Worm (Caenorhabditis elegans) whole organism, L1 larva: ENCODE measurements around the gene C05D12.7.
A peak's percentile ranks its signal among the peaks of the same experiment; 100 is the strongest.
"Not testable (repeated sequence)": the region's sequence is repeated elsewhere in the genome, so short reads cannot be mapped to it uniquely, and the experiment has no call there.

Experiments
- C04F5.9 ChIP-seq: sonication (generic microtip); optimal IDR thresholded peaks from 2 replicates; lab custom pipeline; 2016; ENCODE audit warnings: missing genetic modification characterization, missing compliant biosample characterization
- C34B4.2 ChIP-seq: sonication (generic microtip); optimal IDR thresholded peaks from 2 replicates; lab custom pipeline; 2017; ENCODE audit warnings: mild to moderate bottlenecking, missing genetic modification characterization, missing compliant biosample characterization
- F16B12.6 ChIP-seq: fragments of 150-350 bp; optimal IDR thresholded peaks from 2 replicates; lab custom pipeline; 2014; ENCODE audit warnings: missing biosample characterization, missing genetic modification characterization
- ama-1 ChIP-seq: fragments of 150-350 bp; optimal IDR thresholded peaks from 2 replicates; lab custom pipeline; 2014
- ceh-8 ChIP-seq: fragments of 200-800 bp; sonication (Bioruptor generic); optimal IDR thresholded peaks from 2 replicates; lab custom pipeline; 2018; ENCODE audit warnings: mild to moderate bottlenecking, missing genetic modification characterization, moderate library complexity, missing compliant biosample characterization
- ceh-82 ChIP-seq, 3 experiments: fragments of 150-350 bp in 1 of 3; sonication (generic microtip) in 2 of 3; optimal IDR thresholded peaks; 2 replicates each; lab custom pipeline; 2014 to 2017; ENCODE audit warnings: missing biosample characterization in 3 of 3, missing genetic modification characterization in 3 of 3
- ceh-88 ChIP-seq: fragments of 200-800 bp; sonication (Bioruptor generic); IDR thresholded peaks from 2 replicates; pipeline ENCODE4 v1.3.6; 2022; ENCODE audit warnings: missing genetic modification characterization, missing compliant biosample characterization
- ceh-90 ChIP-seq: sonication (generic microtip); optimal IDR thresholded peaks from 2 replicates; lab custom pipeline; 2016; ENCODE audit warnings: missing genetic modification characterization, missing compliant biosample characterization
- efl-1 ChIP-seq, 4 experiments: fragments of 150-350 bp; optimal IDR thresholded peaks in 3 of 4; peaks in 1 of 4; 1 replicate in 1 of 4; 2 replicates in 3 of 4; lab custom pipeline; 2014; ENCODE audit warnings: missing biosample characterization in 2 of 4, missing genetic modification characterization in 2 of 4, missing genetic modification reagents in 2 of 4
- efl-3 ChIP-seq: fragments of 200-800 bp; sonication (Bioruptor generic); optimal IDR thresholded peaks from 2 replicates; lab custom pipeline; 2018; ENCODE audit warnings: mild to moderate bottlenecking, missing genetic modification characterization, missing compliant biosample characterization
- elt-2 ChIP-seq: sonication (generic microtip); optimal IDR thresholded peaks from 2 replicates; lab custom pipeline; 2016; ENCODE audit warnings: missing genetic modification characterization, mild to moderate bottlenecking, inconsistent platforms, missing compliant biosample characterization, missing genetic modification reagents
- ets-5 ChIP-seq: fragments of 200-800 bp; sonication (Bioruptor generic); IDR thresholded peaks from 2 replicates; pipeline ENCODE4 v1.3.6; 2022; ENCODE audit warnings: missing genetic modification characterization, missing compliant biosample characterization
- fkh-4 ChIP-seq: sonication (generic microtip); optimal IDR thresholded peaks from 2 replicates; lab custom pipeline; 2016; ENCODE audit warnings: missing compliant biosample characterization, missing genetic modification characterization, borderline replicate concordance
- fos-1 ChIP-seq: fragments of 150-350 bp; optimal IDR thresholded peaks from 2 replicates; lab custom pipeline; 2014; ENCODE audit warnings: missing biosample characterization, missing genetic modification characterization
- hlh-17 ChIP-seq: fragments of 200-800 bp; sonication (Bioruptor generic); optimal IDR thresholded peaks from 2 replicates; lab custom pipeline; 2018; ENCODE audit warnings: missing genetic modification characterization, mild to moderate bottlenecking, missing compliant biosample characterization, moderate library complexity, borderline replicate concordance
- hlh-4 ChIP-seq: sonication (generic microtip); optimal IDR thresholded peaks from 2 replicates; lab custom pipeline; 2016; ENCODE audit warnings: mild to moderate bottlenecking, missing genetic modification characterization, missing compliant biosample characterization
- jun-1 ChIP-seq: fragments of 150-350 bp; optimal IDR thresholded peaks from 2 replicates; lab custom pipeline; 2014; ENCODE audit warnings: missing biosample characterization, missing genetic modification reagents, missing genetic modification characterization
- lin-15B ChIP-seq: fragments of 150-350 bp; sonication (generic microtip); optimal IDR thresholded peaks from 3 replicates; lab custom pipeline; 2014; ENCODE audit warnings: missing biosample characterization, missing genetic modification characterization
- lin-39 ChIP-seq: fragments of 150-350 bp; optimal IDR thresholded peaks from 2 replicates; lab custom pipeline; 2014; ENCODE audit warnings: missing biosample characterization, missing genetic modification reagents, missing genetic modification characterization
- nhr-12 ChIP-seq: sonication (generic microtip); optimal IDR thresholded peaks from 2 replicates; lab custom pipeline; 2017; ENCODE audit warnings: missing biosample characterization, missing genetic modification characterization
- nhr-28 ChIP-seq: fragments of 150-350 bp; optimal IDR thresholded peaks from 2 replicates; lab custom pipeline; 2014; ENCODE audit warnings: missing biosample characterization, missing genetic modification characterization
- nhr-76 ChIP-seq: sonication (generic microtip); optimal IDR thresholded peaks from 2 replicates; lab custom pipeline; 2017; ENCODE audit warnings: missing biosample characterization, missing genetic modification characterization
- nhr-77 ChIP-seq: fragments of 150-350 bp; optimal IDR thresholded peaks from 2 replicates; lab custom pipeline; 2014; ENCODE audit warnings: missing biosample characterization, missing genetic modification characterization
- pax-3 ChIP-seq: fragments of 200-800 bp; sonication (Bioruptor generic); optimal IDR thresholded peaks from 2 replicates; lab custom pipeline; 2018; ENCODE audit warnings: mild to moderate bottlenecking, missing genetic modification characterization, moderate library complexity, missing compliant biosample characterization
- pqm-1 ChIP-seq: sonication (generic microtip); optimal IDR thresholded peaks from 3 replicates; lab custom pipeline; 2017; ENCODE audit warnings: missing biosample characterization, missing genetic modification characterization
- sox-4 ChIP-seq: sonication (generic microtip); optimal IDR thresholded peaks from 2 replicates; lab custom pipeline; 2016; ENCODE audit warnings: missing genetic modification characterization, missing compliant biosample characterization
- swsn-7 ChIP-seq: sonication (generic microtip); optimal IDR thresholded peaks from 2 replicates; lab custom pipeline; 2016; ENCODE audit warnings: missing genetic modification characterization, missing compliant biosample characterization
- tbx-2 ChIP-seq: sonication (generic microtip); optimal IDR thresholded peaks from 2 replicates; lab custom pipeline; 2016; ENCODE audit warnings: missing genetic modification characterization, missing compliant biosample characterization
- unc-30 ChIP-seq: sonication (generic microtip); optimal IDR thresholded peaks from 2 replicates; lab custom pipeline; 2017; ENCODE audit warnings: missing biosample characterization, missing genetic modification characterization
- xbp-1 ChIP-seq: sonication (generic microtip); optimal IDR thresholded peaks from 2 replicates; lab custom pipeline; 2016; ENCODE audit warnings: missing genetic modification characterization, missing compliant biosample characterization
- zip-4 ChIP-seq: fragments of 200-800 bp; sonication (Bioruptor generic); optimal IDR thresholded peaks from 2 replicates; lab custom pipeline; 2018; ENCODE audit warnings: mild to moderate bottlenecking, missing genetic modification characterization, moderate library complexity, missing compliant biosample characterization
- ztf-11 ChIP-seq, 2 experiments: sonication (generic microtip); optimal IDR thresholded peaks; 2 replicates each; lab custom pipeline; 2016 to 2017; ENCODE audit warnings: missing genetic modification characterization in 2 of 2, missing biosample characterization in 1 of 2, missing compliant biosample characterization in 1 of 2

Gene C05D12.7

DNA sequence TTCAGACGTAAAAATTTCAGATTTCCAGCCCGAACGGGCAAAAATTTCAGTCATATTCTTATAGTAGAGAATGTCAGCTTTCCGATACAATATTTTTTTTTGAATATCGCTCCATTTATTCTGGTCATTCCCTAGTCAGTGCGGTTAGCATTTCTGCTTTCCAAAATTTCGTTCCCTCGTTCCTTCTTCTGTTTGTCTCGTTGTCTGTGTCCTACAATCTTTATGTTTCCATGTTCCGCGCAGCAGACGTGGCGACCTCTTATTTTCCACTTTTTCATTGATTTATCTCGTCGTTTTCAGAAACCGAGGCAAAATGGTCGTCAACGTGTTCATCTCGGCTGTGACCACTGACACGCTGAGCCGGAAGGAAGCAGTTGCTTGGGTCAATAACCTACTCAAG is 32.5 kb downstream of the C05D12.7 start, which contains the start of gene ebp-2:
TSS of gene ebp-2 (plus strand) at position 301 of the 400 bp plus-strand sequence.
- not testable (repeated sequence) for TF ChIP-seq tbx-2; ama-1 (lab: Kevin White, UChicago); elt-2 (tag; lab: Kevin White, UChicago)

DNA sequence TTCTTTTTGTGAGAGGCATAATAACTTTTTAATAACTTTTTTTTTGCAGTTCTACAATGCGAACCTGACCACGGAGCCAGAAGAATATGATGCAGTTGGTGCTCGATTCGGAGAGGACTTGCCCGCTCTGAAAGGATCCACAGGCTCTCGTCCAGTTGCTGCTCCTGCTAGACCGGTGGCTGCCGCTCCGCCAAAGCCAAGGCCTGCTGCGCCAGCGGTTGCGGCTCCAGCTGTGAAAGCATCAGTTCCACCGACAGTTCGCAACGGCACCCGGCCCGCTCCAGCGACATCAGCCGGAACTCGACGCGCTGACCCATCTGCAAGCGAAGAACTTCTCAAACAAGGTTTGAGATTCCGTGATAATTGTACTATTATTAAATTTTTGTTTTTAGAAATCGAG is 33.2 kb downstream of the C05D12.7 start:
- peak; percentile 28 for TF ChIP-seq ceh-8
- no peak for TF ChIP-seq lin-15B (tag; lab: Kevin White, UChicago)
- TF ChIP-seq ceh-88 (GFP tag; lab: Robert Waterston, UW), result no peak
- no peak for TF ChIP-seq lin-39 (tag; lab: Kevin White, UChicago)

DNA sequence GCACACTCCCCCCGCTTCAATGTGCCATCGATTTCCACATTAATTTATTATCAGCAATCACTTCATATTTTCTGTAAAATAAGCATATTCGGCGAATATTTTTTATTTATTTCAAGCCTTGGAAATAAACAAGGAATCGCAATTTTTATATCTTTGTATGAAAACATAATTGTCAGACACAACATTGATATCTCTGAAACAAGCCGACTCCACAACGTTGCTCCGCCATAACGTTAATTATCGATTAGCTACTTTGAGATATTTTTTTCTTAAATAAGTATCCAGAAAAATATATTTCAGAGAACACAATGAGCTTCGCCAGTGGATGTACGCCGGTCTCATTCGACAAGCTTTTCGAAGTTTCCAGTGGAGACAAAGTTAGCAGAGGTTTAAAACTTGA is 34.0 kb downstream of the C05D12.7 start, which contains the start of gene adbp-1:
TSS of gene adbp-1 (plus strand) at position 301 of the 400 bp plus-strand sequence.
- TF ChIP-seq hlh-17 (GFP tag; lab: Kevin White, UChicago) (no peak), sox-4 (no peak), hlh-4 (no peak), C04F5.9 (tag; lab: Kevin White, UChicago) (no peak), xbp-1 (tag; lab: Kevin White, UChicago) (no peak), efl-1 (optimal IDR thresholded peaks at IDR 0.05; lab: Kevin White, UChicago) (no peak), efl-1 (GFP tag; optimal IDR thresholded peaks at IDR 0.05 in 1 of 2; lab: Kevin White, UChicago) (no peak), nhr-76 (no peak)

DNA sequence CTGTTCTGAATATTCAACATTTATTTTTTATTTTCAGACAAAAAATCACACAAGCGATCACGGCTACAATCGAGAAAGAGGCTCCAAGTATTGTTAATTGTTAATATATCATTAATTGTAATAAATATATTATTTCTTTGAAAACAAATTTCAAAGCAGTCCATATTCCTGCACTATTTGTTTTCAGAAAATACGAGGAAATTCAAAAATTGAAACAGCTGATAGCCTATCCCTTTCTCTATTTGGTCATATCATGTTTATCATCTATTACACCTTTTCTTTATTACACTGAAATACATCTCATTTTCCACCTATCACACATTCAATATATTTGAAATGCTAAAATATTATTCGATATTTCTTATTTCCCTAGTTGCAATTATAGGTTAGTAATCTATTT is 35.1 kb downstream of the C05D12.7 start, which contains the start of gene W02B12.13:
TSS of gene W02B12.13 (plus strand) at position 301 of the 400 bp plus-strand sequence.
- TF ChIP-seq ceh-90 (tag; lab: Kevin White, UChicago) (no peak), ztf-11 (tag; optimal IDR thresholded peaks at IDR 0.05; lab: Kevin White, UChicago) (no peak), F16B12.6 (tag; lab: Kevin White, UChicago) (no peak), pax-3 (no peak), nhr-28 (tag; lab: Kevin White, UChicago) (no peak), zip-4 (GFP tag; lab: Kevin White, UChicago) (no peak), fkh-4 (tag; lab: Kevin White, UChicago) (no peak), hlh-4 (no peak), C34B4.2 (tag; lab: Kevin White, UChicago) (no peak), ceh-82 (tag; optimal IDR thresholded peaks at IDR 0.05; lab: Kevin White, UChicago) (no peak), efl-3 (no peak), nhr-77 (tag; lab: Kevin White, UChicago) (no peak), ets-5 (no peak)

DNA sequence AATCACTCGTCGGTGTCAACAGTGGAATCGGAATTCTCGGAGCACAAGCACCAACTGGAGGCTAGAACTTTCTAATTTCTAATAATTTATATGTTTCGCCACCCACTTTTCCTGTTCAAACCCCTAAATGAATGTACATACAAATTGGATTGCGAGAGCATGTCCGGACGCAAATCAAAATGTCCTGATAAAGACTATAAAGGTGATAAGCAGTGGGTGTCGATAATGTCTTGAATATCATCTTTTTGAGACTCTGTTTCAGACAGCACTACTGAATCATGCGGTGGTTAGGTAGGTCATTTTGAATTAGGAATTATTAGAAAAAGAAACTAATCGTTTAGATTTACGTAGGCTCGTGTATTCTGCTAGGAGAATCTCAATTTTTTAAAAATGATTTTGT is 38.9 kb downstream of the C05D12.7 start, which contains the start of gene W02B12.1:
TSS of gene W02B12.1 (plus strand) at position 269 of the 400 bp plus-strand sequence.
- TF ChIP-seq ceh-8, result no peak
- TF ChIP-seq elt-2 (tag; lab: Kevin White, UChicago), result peak; percentile 57
- TF ChIP-seq efl-3, result no peak

DNA sequence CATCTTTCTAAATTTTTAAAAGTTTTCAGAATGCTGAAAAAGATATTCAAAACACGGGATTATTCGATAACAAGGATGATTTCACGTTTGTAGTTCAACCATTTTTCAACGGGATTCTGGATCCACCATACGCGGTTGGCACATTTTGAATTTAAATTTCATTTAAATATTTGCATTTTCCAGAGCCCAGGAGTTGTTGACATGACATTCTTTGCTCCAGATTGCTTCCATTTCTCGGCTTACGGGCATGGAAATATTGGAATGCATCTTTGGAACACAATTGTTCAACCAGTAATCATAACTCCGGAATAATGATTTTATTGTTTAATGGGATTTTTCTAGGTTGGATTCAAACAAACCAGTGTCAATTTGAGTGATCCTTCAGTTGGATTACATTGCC is 41.0 kb downstream of the C05D12.7 start:
- TF ChIP-seq C04F5.9 (tag; lab: Kevin White, UChicago), result no peak
- TF ChIP-seq efl-1 (optimal IDR thresholded peaks at IDR 0.05; lab: Kevin White, UChicago), result no peak
- peak in 1 of 2 experiments; percentile 26 for TF ChIP-seq efl-1 (GFP tag; optimal IDR thresholded peaks at IDR 0.05 in 1 of 2; lab: Kevin White, UChicago)

DNA sequence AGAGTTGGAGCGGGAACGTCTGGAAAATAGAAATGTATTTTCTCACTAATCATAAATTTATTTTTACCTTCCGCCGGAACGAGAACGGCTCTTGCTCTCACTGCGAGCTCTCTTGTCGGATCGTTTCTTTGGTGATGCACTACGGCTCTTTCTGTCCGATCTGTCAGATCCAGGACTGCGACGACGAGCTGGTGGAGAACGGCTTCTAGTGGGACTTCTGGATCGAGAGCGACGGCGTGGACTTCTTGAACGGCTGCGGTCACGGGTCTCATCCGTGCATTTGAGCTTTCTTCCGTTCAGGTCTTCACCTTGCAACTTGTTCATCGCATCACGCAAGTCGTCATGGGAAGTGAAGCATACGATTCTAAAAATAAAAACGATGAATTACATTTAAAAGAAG is 41.9 kb downstream of the C05D12.7 start:
- TF ChIP-seq fos-1 (tag; lab: Kevin White, UChicago) (no peak), sox-4 (no peak), unc-30 (tag; lab: Kevin White, UChicago) (no peak), pqm-1 (no peak), nhr-12 (tag; lab: Kevin White, UChicago) (no peak), fkh-4 (tag; lab: Kevin White, UChicago) (no peak), tbx-2 (no peak), jun-1 (no peak), lin-39 (tag; lab: Kevin White, UChicago) (no peak), efl-3 (no peak), swsn-7 (no peak), lin-15B (tag; lab: Kevin White, UChicago) (no peak), hlh-4 (no peak)
